Worm (Caenorhabditis elegans) whole organism, L1 larva: ENCODE results near the gene dars-2.

Source experiments
- ama-1 ChIP-seq: fragments of 150-350 bp; optimal IDR thresholded peaks from 2 replicates; lab custom pipeline; 2014
- blmp-1 ChIP-seq: fragments of 150-350 bp; optimal IDR thresholded peaks from 2 replicates; lab custom pipeline; 2014; ENCODE audit warnings: missing biosample characterization, missing genetic modification characterization
- ces-1 ChIP-seq: fragments of 150-350 bp; optimal IDR thresholded peaks from 2 replicates; lab custom pipeline; 2014; ENCODE audit warnings: missing biosample characterization, missing genetic modification reagents, missing genetic modification characterization
- elt-3 ChIP-seq, 6 experiments: fragments of 150-350 bp in 1 of 6; sonication (generic microtip); optimal IDR thresholded peaks; 2 replicates each; lab custom pipeline; 2017 to 2018; ENCODE audit warnings: missing biosample characterization in 6 of 6, missing genetic modification characterization in 6 of 6, inconsistent platforms in 1 of 6
- lin-14 ChIP-seq: fragments of 200-800 bp; sonication (Bioruptor generic); optimal IDR thresholded peaks from 2 replicates; lab custom pipeline; 2018; ENCODE audit warnings: mild to moderate bottlenecking, missing genetic modification characterization, moderate library complexity, missing compliant biosample characterization
- lin-15B ChIP-seq: fragments of 150-350 bp; sonication (generic microtip); optimal IDR thresholded peaks from 3 replicates; lab custom pipeline; 2014; ENCODE audit warnings: missing biosample characterization, missing genetic modification characterization
- mdl-1 ChIP-seq, 2 experiments: fragments of 150-350 bp; optimal IDR thresholded peaks; 2 replicates each; lab custom pipeline; 2014 to 2017; ENCODE audit warnings: missing biosample characterization in 2 of 2, missing genetic modification characterization in 2 of 2, inconsistent platforms in 1 of 2
- nhr-85 ChIP-seq: sonication (generic microtip); peaks from one replicate; lab custom pipeline; 2016; ENCODE audit warnings: missing genetic modification characterization, inconsistent platforms, missing compliant biosample characterization
- pqm-1 ChIP-seq: sonication (generic microtip); optimal IDR thresholded peaks from 3 replicates; lab custom pipeline; 2017; ENCODE audit warnings: missing biosample characterization, missing genetic modification characterization
- unc-98 ChIP-seq: fragments of 200-800 bp; sonication (Bioruptor generic); IDR thresholded peaks from 2 replicates; pipeline ENCODE4 v1.3.6; 2022; ENCODE audit warnings: missing genetic modification characterization, missing compliant biosample characterization
- zag-1 ChIP-seq: fragments of 150-350 bp; optimal IDR thresholded peaks from 2 replicates; lab custom pipeline; 2014; ENCODE audit warnings: missing biosample characterization, missing genetic modification characterization
- ztf-4 ChIP-seq: fragments of 150-350 bp; optimal IDR thresholded peaks from 2 replicates; lab custom pipeline; 2014; ENCODE audit warnings: missing biosample characterization, missing genetic modification characterization

- TF ChIP-seq lin-15B (tag; lab: Kevin White, UChicago) (no peak), ama-1 (lab: Kevin White, UChicago) (no peak), zag-1 (tag; lab: Kevin White, UChicago) (no peak), pqm-1 (no peak), mdl-1 (tag; optimal IDR thresholded peaks at IDR 0.05; lab: Kevin White, UChicago) (no peak), blmp-1 (tag; lab: Kevin White, UChicago) (no peak), ces-1 (GFP tag; lab: Kevin White, UChicago) (no peak), unc-98 (GFP tag; lab: Robert Waterston, UW) (no peak), elt-3 (tag; optimal IDR thresholded peaks at IDR 0.05; lab: Kevin White, UChicago) (no peak), nhr-85 (tag; lab: Kevin White, UChicago) (no peak), ztf-4 (tag; lab: Kevin White, UChicago) (no peak), lin-14 (GFP tag; lab: Kevin White, UChicago) (no peak)
These were observed 35.7 kb downstream of the dars-2 start, which contains the start of gene R07B7.8 for ce11 chrV:12084216-12084615.
